Fruit fly (Drosophila melanogaster): ENCODE results near the gene r-l.
A peak's percentile ranks its signal among the peaks of the same experiment; 100 is the strongest.

Gene r-l

dm6 chr3R:21065696-21066080, 7.4 kb downstream of the r-l start:
- TF ChIP-seq Hr39 (GFP tag; optimal IDR thresholded peaks at IDR 0.05) (no peak), CG8119 (GFP tag; IDR thresholded peaks at IDR 0.05) (no peak), fd85E (GFP tag; optimal IDR thresholded peaks at IDR 0.05) (no peak), Sox14 (GFP tag; optimal IDR thresholded peaks at IDR 0.05) (no peak), CG6276 (GFP tag; optimal IDR thresholded peaks at IDR 0.05) (peak; percentile 2), eg (GFP tag; IDR thresholded peaks at IDR 0.05) (peak; percentile 55; the same call in 1 of the 3 replicates), fd59A (GFP tag; optimal IDR thresholded peaks at IDR 0.05) (no peak), CG8319 (GFP tag; optimal IDR thresholded peaks at IDR 0.05) (peak; percentile 50), esn (GFP tag; optimal IDR thresholded peaks at IDR 0.05) (no peak), CG3032 (tag; optimal IDR thresholded peaks at IDR 0.05) (no peak), Eip78C (GFP tag) (peak; percentile 39), CG32006 (GFP tag; optimal IDR thresholded peaks at IDR 0.05) (no peak), CG6854 (GFP tag; optimal IDR thresholded peaks at IDR 0.05) (no peak), Sox15 (GFP tag; optimal IDR thresholded peaks at IDR 0.05) (no peak), Hr4 (GFP tag; optimal IDR thresholded peaks at IDR 0.05) (peak; percentile 14), CG16779 (tag; optimal IDR thresholded peaks at IDR 0.05) (no peak), CG31627 (GFP tag; optimal IDR thresholded peaks at IDR 0.05) (no peak), Lpt (GFP tag; optimal IDR thresholded peaks at IDR 0.05) (no peak), Smox (GFP tag; optimal IDR thresholded peaks at IDR 0.05) (no peak)

- TF ChIP-seq Sox15 (GFP tag; optimal IDR thresholded peaks at IDR 0.05) (no peak), fkh (GFP tag; optimal IDR thresholded peaks at IDR 0.05) (peak; percentile 83), salr (GFP tag; optimal IDR thresholded peaks at IDR 0.05) (no peak), CG6276 (GFP tag; optimal IDR thresholded peaks at IDR 0.05) (peak; percentile 33), CG9139 (GFP tag; optimal IDR thresholded peaks at IDR 0.05) (peak; percentile 61), Eip78C (GFP tag) (peak; percentile 84), dac (GFP tag; optimal IDR thresholded peaks at IDR 0.05) (no peak), Sox14 (GFP tag; optimal IDR thresholded peaks at IDR 0.05) (peak; percentile 17), Hr4 (GFP tag; optimal IDR thresholded peaks at IDR 0.05) (no peak), CG15336 (GFP tag; IDR thresholded peaks at IDR 0.05) (peak; percentile 49; the same call in 1 of the 2 replicates), CG16779 (tag; optimal IDR thresholded peaks at IDR 0.05) (peak; percentile 65), Met (GFP tag; optimal IDR thresholded peaks at IDR 0.05) (peak; percentile 34), lz (GFP tag; optimal IDR thresholded peaks at IDR 0.05) (peak; percentile 0), CG11902 (GFP tag; optimal IDR thresholded peaks at IDR 0.05) (no peak), Ets96B (tag; optimal IDR thresholded peaks at IDR 0.05) (peak; percentile 14), CG7368 (GFP tag; optimal IDR thresholded peaks at IDR 0.05) (peak; percentile 6), CG10669 (GFP tag; optimal IDR thresholded peaks at IDR 0.05) (no peak), net (GFP tag; optimal IDR thresholded peaks at IDR 0.05) (no peak), Hr38 (GFP tag; optimal IDR thresholded peaks at IDR 0.05) (no peak), CG32006 (GFP tag; optimal IDR thresholded peaks at IDR 0.05) (no peak), spab (GFP tag; optimal IDR thresholded peaks at IDR 0.05) (no peak), CG11762 (GFP tag; optimal IDR thresholded peaks at IDR 0.05; ENCODE audit: insufficient read depth) (no peak), OdsH (GFP tag; optimal IDR thresholded peaks at IDR 0.05) (peak; percentile 3), Eip93F (GFP tag; optimal IDR thresholded peaks at IDR 0.05) (no peak), cyc (GFP tag; optimal IDR thresholded peaks at IDR 0.05) (no peak), Gug (GFP tag; IDR thresholded peaks at IDR 0.05) (no peak), CG34406 (GFP tag; optimal IDR thresholded peaks at IDR 0.05) (no peak), vri (GFP tag; optimal IDR thresholded peaks at IDR 0.05) (peak; percentile 80), CG11294 (GFP tag; IDR thresholded peaks at IDR 0.05) (no peak; the same call in 1 of the 2 replicates), fd59A (GFP tag; optimal IDR thresholded peaks at IDR 0.05) (no peak), Ets21C (GFP tag; optimal IDR thresholded peaks at IDR 0.05) (no peak), CG10631 (GFP tag; optimal IDR thresholded peaks at IDR 0.05) (no peak), CG6792 (GFP tag; optimal IDR thresholded peaks at IDR 0.05) (no peak), CG6808 (GFP tag; optimal IDR thresholded peaks at IDR 0.05) (peak; percentile 10), Eip75B (GFP tag; optimal IDR thresholded peaks at IDR 0.05) (peak; percentile 22), topi (GFP tag; optimal IDR thresholded peaks at IDR 0.05) (peak; percentile 27), CG31627 (GFP tag; optimal IDR thresholded peaks at IDR 0.05) (no peak), CG3032 (tag; optimal IDR thresholded peaks at IDR 0.05) (peak; percentile 41), CG3919 (GFP tag; optimal IDR thresholded peaks at IDR 0.05) (peak; percentile 42), CG6163 (GFP tag; IDR thresholded peaks at IDR 0.05) (peak; percentile 44; the same call in 2 of the 3 replicates), Smox (GFP tag; optimal IDR thresholded peaks at IDR 0.05) (no peak)
These were observed 8.0 kb downstream of the r-l start, which contains the start of gene AnxB9 for dm6 chr3R:21065010-21065695. TSS of gene AnxB9 (plus strand) at chr3R:21065241.

Data from whole organism, prepupa.